Fruit fly (Drosophila melanogaster): ENCODE data around the gene emc.

Gene emc

dm6 chr3L:751516-752125 is 2.4 kb downstream of the emc start (continued):
- TF ChIP-seq CG2678 (tag; optimal IDR thresholded peaks at IDR 0.05) (peak; percentile 54), CG13424 (tag; optimal IDR thresholded peaks at IDR 0.05) (peak; percentile 20), chinmo (GFP tag; IDR thresholded peaks at IDR 0.05; ENCODE audit: partially characterized antibody) (0 out of 4 replicates have a peak, but pooled peaks have one; percentile 48), gcm2 (GFP tag; optimal IDR thresholded peaks at IDR 0.05) (no peak), CG8290 (GFP tag; optimal IDR thresholded peaks at IDR 0.05) (no peak), CG8290 (tag; optimal IDR thresholded peaks at IDR 0.05) (peak in 1 of 2 experiments; percentile 70), CG4404 (GFP tag; IDR thresholded peaks at IDR 0.05) (peak; percentile 53; the same call in 1 of the 2 replicates), C15 (GFP tag; IDR thresholded peaks at IDR 0.05) (no peak), crol (GFP tag; IDR thresholded peaks at IDR 0.05) (peak; percentile 85), CG4854 (GFP tag; optimal IDR thresholded peaks at IDR 0.05) (no peak), emc (GFP tag; optimal IDR thresholded peaks at IDR 0.05) (no peak), crp (GFP tag; optimal IDR thresholded peaks at IDR 0.05) (no peak), slou (GFP tag; optimal IDR thresholded peaks at IDR 0.05) (no peak), crc (GFP tag; optimal IDR thresholded peaks at IDR 0.05) (no peak), CG7271 (tag; optimal IDR thresholded peaks at IDR 0.05) (no peak), CG17912 (GFP tag; optimal IDR thresholded peaks at IDR 0.05) (no peak), ken (GFP tag; IDR thresholded peaks at IDR 0.05) (peak; percentile 35; the same call in 1 of the 3 replicates), CG1602 (GFP tag; optimal IDR thresholded peaks at IDR 0.05) (no peak), chm (GFP tag; IDR thresholded peaks at IDR 0.05) (no peak; the same call in 1 of the 2 replicates), Awh (GFP tag; IDR thresholded peaks at IDR 0.05) (no peak), Sry-β (GFP tag; optimal IDR thresholded peaks at IDR 0.05) (no peak), CG10267 (tag; optimal IDR thresholded peaks at IDR 0.05) (no peak), ttk (GFP tag; IDR thresholded peaks at IDR 0.05) (peak; percentile 44; the same call in 1 of the 2 replicates), CG11504 (tag; optimal IDR thresholded peaks at IDR 0.05) (peak; percentile 47), ac (GFP tag; optimal IDR thresholded peaks at IDR 0.05) (no peak), CrebB (tag; optimal IDR thresholded peaks at IDR 0.05) (no peak), inv (GFP tag; IDR thresholded peaks at IDR 0.05; ENCODE audit: partially characterized antibody) (no peak), CG10209 (GFP tag; optimal IDR thresholded peaks at IDR 0.05) (no peak), ato (GFP tag; IDR thresholded peaks at IDR 0.05; ENCODE audit: partially characterized antibody) (no peak), CG15514 (GFP tag; optimal IDR thresholded peaks at IDR 0.05) (peak; percentile 23), Abd-B (GFP tag; optimal IDR thresholded peaks at IDR 0.05) (no peak), CG30020 (tag; optimal IDR thresholded peaks at IDR 0.05) (no peak), trh (GFP tag; optimal IDR thresholded peaks at IDR 0.05) (no peak), CG18619 (GFP tag; optimal IDR thresholded peaks at IDR 0.05) (no peak), lbe (GFP tag; optimal IDR thresholded peaks at IDR 0.05) (no peak), CG3838 (GFP tag; optimal IDR thresholded peaks at IDR 0.05) (no peak), Meics (GFP tag; optimal IDR thresholded peaks at IDR 0.05) (peak; percentile 34), CG9876 (GFP tag; optimal IDR thresholded peaks at IDR 0.05) (no peak), Hmr (GFP tag; optimal IDR thresholded peaks at IDR 0.05) (peak; percentile 42), gcm (GFP tag; optimal IDR thresholded peaks at IDR 0.05) (no peak), Trl (optimal IDR thresholded peaks at IDR 0.05) (no peak), Trl (GFP tag; optimal IDR thresholded peaks at IDR 0.05) (no peak), peb (GFP tag; IDR thresholded peaks at IDR 0.05) (no peak), mld (GFP tag; IDR thresholded peaks at IDR 0.05; ENCODE audit: partially characterized antibody) (no peak), CTCF (GFP tag; optimal IDR thresholded peaks at IDR 0.05) (no peak), CG6683 (GFP tag; optimal IDR thresholded peaks at IDR 0.05) (no peak), odd (GFP tag; optimal IDR thresholded peaks at IDR 0.05) (no peak), Mrtf (GFP tag; IDR thresholded peaks at IDR 0.05) (0 out of 3 replicates have a peak, but pooled peaks have one; percentile 62), usp (GFP tag; optimal IDR thresholded peaks at IDR 0.05) (no peak), CG11560 (tag; IDR thresholded peaks at IDR 0.05) (no peak), CG10959 (GFP tag; IDR thresholded peaks at IDR 0.05) (no peak)
